Worm (Caenorhabditis elegans): ENCODE data around the gene pqn-70.

- TF ChIP-seq F39B2.1 (GFP tag; IDR thresholded peaks at IDR 0.05): no peak
- no peak for TF ChIP-seq mcd-1 (GFP tag; IDR thresholded peaks at IDR 0.05)
- TF ChIP-seq ama-1 (optimal IDR thresholded peaks at IDR 0.05): no peak
- TF ChIP-seq ama-1 (GFP tag; optimal IDR thresholded peaks at IDR 0.05): no peak
- TF ChIP-seq attf-6 (GFP tag; IDR thresholded peaks at IDR 0.05): no peak
- TF ChIP-seq nhr-27 (tag; optimal IDR thresholded peaks at IDR 0.05): no peak
- no peak for TF ChIP-seq ets-4 (GFP tag; optimal IDR thresholded peaks at IDR 0.05)
- TF ChIP-seq lir-1 (GFP tag; conservative IDR thresholded peaks at IDR 0.05): no peak
Measured at ce11 chrV:11196631-11197258, 31.8 kb downstream of the pqn-70 start.
